Worm (Caenorhabditis elegans) whole organism, mixed stage, embryonic: ENCODE measurements around the gene M04C3.2.

Experiments used
- ceh-39 ChIP-seq: fragments of 150-350 bp; optimal IDR thresholded peaks from 2 replicates; lab custom pipeline; 2014; ENCODE audit warnings: missing biosample characterization, missing genetic modification characterization
- ceh-43 ChIP-seq: fragments of 200-800 bp; sonication (Bioruptor generic); optimal IDR thresholded peaks from 2 replicates; lab custom pipeline; 2018; ENCODE audit warnings: mild to moderate bottlenecking, missing genetic modification characterization, moderate library complexity, missing compliant biosample characterization
- ceh-83 ChIP-seq: fragments of 200-800 bp; sonication (Bioruptor generic); optimal IDR thresholded peaks from 2 replicates; lab custom pipeline; 2018; ENCODE audit warnings: mild to moderate bottlenecking, missing genetic modification characterization, missing compliant biosample characterization
- elt-3 ChIP-seq: fragments of 150-350 bp; optimal IDR thresholded peaks from 2 replicates; lab custom pipeline; 2014; ENCODE audit warnings: missing biosample characterization, missing genetic modification characterization
- lin-32 ChIP-seq: fragments of 200-800 bp; sonication (Bioruptor generic); optimal IDR thresholded peaks from 2 replicates; lab custom pipeline; 2018; ENCODE audit warnings: mild to moderate bottlenecking, missing genetic modification characterization, missing compliant biosample characterization
- lsy-2 ChIP-seq: fragments of 150-350 bp; optimal IDR thresholded peaks from 2 replicates; lab custom pipeline; 2014; ENCODE audit warnings: missing biosample characterization, missing genetic modification characterization
- mab-5 ChIP-seq: fragments of 150-350 bp; optimal IDR thresholded peaks from 2 replicates; lab custom pipeline; 2014; ENCODE audit warnings: missing biosample characterization, missing genetic modification characterization
- mls-2 ChIP-seq: sonication (generic microtip); optimal IDR thresholded peaks from 2 replicates; lab custom pipeline; 2016; ENCODE audit warnings: mild to moderate bottlenecking, missing genetic modification characterization, moderate library complexity, missing compliant biosample characterization
- nhr-237 ChIP-seq: fragments of 150-350 bp; optimal IDR thresholded peaks from 2 replicates; lab custom pipeline; 2014; ENCODE audit warnings: missing biosample characterization, missing genetic modification characterization
- nhr-28 ChIP-seq: fragments of 150-350 bp; optimal IDR thresholded peaks from 2 replicates; lab custom pipeline; 2014; ENCODE audit warnings: missing biosample characterization, missing genetic modification characterization
- nhr-76 ChIP-seq: sonication (generic microtip); optimal IDR thresholded peaks from 2 replicates; lab custom pipeline; 2017; ENCODE audit warnings: missing biosample characterization, missing genetic modification characterization
- pha-4 ChIP-seq: fragments of 150-350 bp; optimal IDR thresholded peaks from 2 replicates; lab custom pipeline; 2018; ENCODE audit warnings: missing biosample characterization, missing genetic modification reagents, missing genetic modification characterization
- tbx-8 ChIP-seq: fragments of 200-800 bp; sonication (Bioruptor generic); optimal IDR thresholded peaks from 2 replicates; lab custom pipeline; 2018; ENCODE audit warnings: mild to moderate bottlenecking, missing genetic modification characterization, moderate library complexity, missing compliant biosample characterization
- unc-120 ChIP-seq: sonication (generic microtip); optimal IDR thresholded peaks from 2 replicates; lab custom pipeline; 2017; ENCODE audit warnings: missing genetic modification characterization, missing compliant biosample characterization; ENCODE audit not compliant: poor library complexity, severe bottlenecking
- unc-39 ChIP-seq: fragments of 150-350 bp; optimal IDR thresholded peaks from 2 replicates; lab custom pipeline; 2014; ENCODE audit warnings: missing biosample characterization, missing genetic modification characterization
- zip-8 ChIP-seq: fragments of 150-350 bp; optimal IDR thresholded peaks from 2 replicates; lab custom pipeline; 2014; ENCODE audit warnings: missing biosample characterization, missing genetic modification characterization

Gene M04C3.2

DNA sequence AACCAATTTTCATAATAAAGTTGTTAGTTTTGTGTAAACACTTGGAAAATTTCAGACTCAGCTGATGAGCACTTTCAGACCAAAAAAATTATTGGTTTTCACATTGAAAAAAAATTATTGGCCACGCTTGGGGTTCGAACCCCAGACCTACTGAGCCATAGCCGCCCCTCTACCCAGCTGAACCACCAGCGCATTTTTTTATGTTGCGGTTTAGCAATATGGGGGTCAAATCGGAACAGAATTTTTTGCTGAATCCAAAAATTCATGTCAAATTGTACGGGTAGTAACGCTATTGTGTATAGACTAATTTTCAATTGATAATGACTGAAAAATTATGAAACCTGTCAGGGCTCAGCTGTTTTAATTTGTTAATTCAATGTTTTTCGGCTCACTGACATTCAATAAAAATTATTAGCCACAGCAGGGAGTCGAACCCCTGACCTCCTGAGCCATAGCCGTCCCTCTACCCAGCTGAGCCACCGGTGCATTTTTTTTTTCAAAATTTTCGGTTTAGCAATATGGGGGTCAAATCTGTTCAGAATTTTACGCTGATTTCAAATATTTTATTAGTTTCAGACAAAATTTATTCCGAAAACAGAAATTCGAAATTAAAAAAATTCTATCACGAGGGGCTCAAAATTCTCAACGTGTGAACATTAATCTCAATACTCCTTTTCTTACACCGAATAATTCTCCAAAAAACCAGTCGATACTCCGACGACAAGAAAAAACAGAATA, 52.0 kb downstream of the M04C3.2 start:
- TF ChIP-seq unc-39 (tag; lab: Kevin White, UChicago) (no peak), nhr-237 (tag; lab: Kevin White, UChicago) (no peak), lin-32 (GFP tag; lab: Kevin White, UChicago) (no peak), unc-120 (tag; lab: Kevin White, UChicago) (no peak), nhr-28 (no peak), lsy-2 (tag; lab: Kevin White, UChicago) (no peak), tbx-8 (GFP tag; lab: Kevin White, UChicago) (no peak), mls-2 (tag; lab: Kevin White, UChicago) (no peak), elt-3 (tag; lab: Kevin White, UChicago) (no peak), nhr-76 (tag; lab: Kevin White, UChicago) (no peak), mab-5 (tag; lab: Kevin White, UChicago) (no peak), pha-4 (no peak), ceh-43 (GFP tag; lab: Kevin White, UChicago) (no peak), ceh-39 (tag; lab: Kevin White, UChicago) (no peak), zip-8 (tag; lab: Kevin White, UChicago) (no peak), ceh-83 (GFP tag; lab: Kevin White, UChicago) (no peak)
- TF ChIP-seq, all 35 proteins: peak for 0
